Fruit fly (Drosophila melanogaster): ENCODE measurements around the gene CG42238.
A peak's percentile ranks its signal among the peaks of the same experiment; 100 is the strongest.

The CG42238 gene

DNA sequence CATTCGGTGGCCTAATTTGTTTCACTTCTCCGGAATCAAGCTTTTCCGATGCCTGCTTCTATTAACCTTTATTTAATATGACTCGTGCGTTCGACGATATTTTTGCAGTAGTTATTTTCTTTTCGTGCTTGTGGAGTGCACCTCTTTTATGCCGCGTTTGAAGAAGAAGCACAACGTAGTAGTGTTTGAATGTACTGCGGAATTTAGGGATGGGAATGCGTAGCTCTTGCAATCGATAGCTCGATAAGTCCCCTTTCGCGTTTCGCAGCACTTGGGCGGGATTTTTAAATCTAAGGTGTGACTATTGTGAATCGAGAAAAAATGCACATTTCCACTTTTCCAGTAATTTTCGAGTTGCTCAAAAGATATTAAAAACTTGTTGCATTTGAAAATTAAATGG, 133.2 kb downstream of the CG42238 start, which contains the start of the genes CG43739 and sky (continued):
- TF ChIP-seq pita (GFP tag; optimal IDR thresholded peaks at IDR 0.05) (no peak), CG3407 (GFP tag; optimal IDR thresholded peaks at IDR 0.05) (no peak), BEAF-32 (GFP tag; optimal IDR thresholded peaks at IDR 0.05) (peak; percentile 90), CG13624 (GFP tag; optimal IDR thresholded peaks at IDR 0.05) (peak; percentile 53), inv (GFP tag; IDR thresholded peaks at IDR 0.05; ENCODE audit: partially characterized antibody) (peak; percentile 77), wek (GFP tag; optimal IDR thresholded peaks at IDR 0.05) (no peak), CG17361 (GFP tag; IDR thresholded peaks at IDR 0.05) (no peak; the same call in 2 of the 3 replicates), Neu2 (GFP tag; optimal IDR thresholded peaks at IDR 0.05; ENCODE audit: borderline replicate concordance) (peak; percentile 80), MESR4 (GFP tag; optimal IDR thresholded peaks at IDR 0.05) (peak; percentile 40), tgo (GFP tag; IDR thresholded peaks at IDR 0.05) (peak; percentile 35; the same call in 1 of the 3 replicates), Bteb2 (GFP tag; optimal IDR thresholded peaks at IDR 0.05) (peak; percentile 39), CG4424 (GFP tag; optimal IDR thresholded peaks at IDR 0.05) (peak; percentile 52), CG42726 (GFP tag; IDR thresholded peaks at IDR 0.05; ENCODE audit: partially characterized antibody) (peak; percentile 90), insv (GFP tag; optimal IDR thresholded peaks at IDR 0.05) (no peak), CG8924 (tag; optimal IDR thresholded peaks at IDR 0.05) (no peak), CG11247 (GFP tag; IDR thresholded peaks at IDR 0.05) (0 out of 2 replicates have a peak, but pooled peaks have one; percentile 51), otp (GFP tag; IDR thresholded peaks at IDR 0.05) (no peak), tio (GFP tag; optimal IDR thresholded peaks at IDR 0.05) (no peak), CG6654 (GFP tag; optimal IDR thresholded peaks at IDR 0.05) (no peak), vvl (GFP tag; IDR thresholded peaks at IDR 0.05) (peak; percentile 48), CG11695 (GFP tag; IDR thresholded peaks at IDR 0.05) (no peak), odd (GFP tag; optimal IDR thresholded peaks at IDR 0.05) (no peak), CG18011 (GFP tag; optimal IDR thresholded peaks at IDR 0.05) (no peak), CG16813 (GFP tag; IDR thresholded peaks at IDR 0.05; ENCODE audit: partially characterized antibody) (peak; percentile 87), CG17328 (GFP tag; IDR thresholded peaks at IDR 0.05) (no peak), Dll (GFP tag; IDR thresholded peaks at IDR 0.05; ENCODE audit: partially characterized antibody) (peak; percentile 87), CG7786 (GFP tag; optimal IDR thresholded peaks at IDR 0.05) (no peak), CG17802 (tag; optimal IDR thresholded peaks at IDR 0.05) (no peak), Pdp1 (GFP tag; optimal IDR thresholded peaks at IDR 0.05) (peak; percentile 1 to 26)

DNA sequence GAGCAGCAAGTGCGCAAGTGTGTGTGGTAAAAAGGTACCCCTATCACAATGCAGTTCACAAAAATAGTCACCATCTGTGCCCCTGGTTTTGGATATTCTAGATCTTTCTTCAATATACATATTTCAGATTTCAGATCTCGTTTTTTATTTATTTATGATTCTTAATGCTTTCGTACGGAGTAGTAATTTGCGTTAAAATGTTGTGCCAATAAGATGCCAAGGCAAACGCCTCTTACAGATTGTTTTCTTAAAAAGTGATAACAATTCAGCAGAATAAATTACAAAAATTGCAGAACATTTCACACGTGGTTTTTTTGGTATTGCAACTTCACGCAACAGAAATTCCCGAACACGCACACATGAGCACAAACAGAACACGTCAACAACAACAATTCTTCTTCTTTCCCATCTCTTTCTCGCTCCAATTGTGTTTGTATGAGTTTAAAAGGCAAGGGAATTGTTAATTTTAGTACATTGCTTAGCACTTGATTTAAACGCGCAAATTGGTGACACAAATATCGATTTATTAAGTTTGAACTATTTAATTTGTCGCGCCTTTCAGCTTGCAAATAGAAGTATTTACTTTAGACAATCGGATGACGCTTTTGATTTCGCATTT, 133.8 kb downstream of the CG42238 start:
- TF ChIP-seq CG11723 (GFP tag; optimal IDR thresholded peaks at IDR 0.05) (peak; percentile 73), hb (GFP tag; IDR thresholded peaks at IDR 0.05; ENCODE audit: partially characterized antibody) (no peak), CG12769 (tag; optimal IDR thresholded peaks at IDR 0.05) (peak; percentile 56), Sry-δ (GFP tag; optimal IDR thresholded peaks at IDR 0.05) (no peak), trem (tag; optimal IDR thresholded peaks at IDR 0.05) (peak; percentile 9), Hmr (GFP tag; optimal IDR thresholded peaks at IDR 0.05) (peak; percentile 88), gsb (GFP tag; IDR thresholded peaks at IDR 0.05) (no peak), HmgD (GFP tag; optimal IDR thresholded peaks at IDR 0.05) (no peak), CG11560 (tag; IDR thresholded peaks at IDR 0.05) (no peak), fd102C (GFP tag; optimal IDR thresholded peaks at IDR 0.05) (no peak), Hmx (GFP tag; optimal IDR thresholded peaks at IDR 0.05) (no peak), Atf3 (GFP tag; optimal IDR thresholded peaks at IDR 0.05) (peak; percentile 46), CG7839 (tag; optimal IDR thresholded peaks at IDR 0.05) (peak; percentile 81), CG2129 (GFP tag; IDR thresholded peaks at IDR 0.05; ENCODE audit: partially characterized antibody) (no peak), Gug (GFP tag; IDR thresholded peaks at IDR 0.05) (no peak), CG3163 (GFP tag; optimal IDR thresholded peaks at IDR 0.05) (peak; percentile 61), CG8478 (optimal IDR thresholded peaks at IDR 0.05) (no peak), ssp (GFP tag; IDR thresholded peaks at IDR 0.05) (0 out of 2 replicates have a peak, but pooled peaks have one; percentile 5), CG7928 (GFP tag; optimal IDR thresholded peaks at IDR 0.05) (no peak), disco-r (GFP tag; optimal IDR thresholded peaks at IDR 0.05) (peak; percentile 70), CG15514 (GFP tag; optimal IDR thresholded peaks at IDR 0.05) (no peak), ATbp (GFP tag; optimal IDR thresholded peaks at IDR 0.05) (peak; percentile 89)
